Fruit fly (Drosophila melanogaster): ENCODE data around the gene DIP-iota.

DNA sequence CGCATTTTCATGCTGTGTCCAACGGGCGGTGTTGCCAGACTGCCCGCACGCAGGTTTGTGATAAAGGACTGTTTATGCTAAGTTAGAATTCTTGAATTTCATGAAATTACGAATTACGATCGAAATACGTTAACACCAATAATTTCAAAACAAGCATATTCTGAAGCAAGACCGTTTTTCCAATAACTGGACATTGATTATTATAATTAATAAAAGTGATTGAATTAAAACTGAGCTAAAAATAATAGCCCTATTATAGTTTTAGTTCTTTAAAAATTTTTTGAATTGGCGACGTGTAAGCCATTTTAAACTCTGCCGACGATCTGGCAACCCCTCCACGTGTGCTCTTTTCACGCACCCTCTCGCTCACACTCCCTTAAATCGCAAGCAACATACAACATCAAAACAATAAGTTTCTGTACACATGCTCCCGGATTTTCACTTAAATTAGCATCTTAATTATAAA is 26.7 kb upstream of the DIP-iota start:
- TF ChIP-seq E2f2 (GFP tag; IDR thresholded peaks at IDR 0.05) (peak; percentile 80), CG9876 (GFP tag; optimal IDR thresholded peaks at IDR 0.05) (peak; percentile 77), ftz-f1 (GFP tag; optimal IDR thresholded peaks at IDR 0.05) (peak; percentile 22)
